Fruit fly (Drosophila melanogaster): ENCODE measurements around the gene CG14563.

CG14563 gene

DNA sequence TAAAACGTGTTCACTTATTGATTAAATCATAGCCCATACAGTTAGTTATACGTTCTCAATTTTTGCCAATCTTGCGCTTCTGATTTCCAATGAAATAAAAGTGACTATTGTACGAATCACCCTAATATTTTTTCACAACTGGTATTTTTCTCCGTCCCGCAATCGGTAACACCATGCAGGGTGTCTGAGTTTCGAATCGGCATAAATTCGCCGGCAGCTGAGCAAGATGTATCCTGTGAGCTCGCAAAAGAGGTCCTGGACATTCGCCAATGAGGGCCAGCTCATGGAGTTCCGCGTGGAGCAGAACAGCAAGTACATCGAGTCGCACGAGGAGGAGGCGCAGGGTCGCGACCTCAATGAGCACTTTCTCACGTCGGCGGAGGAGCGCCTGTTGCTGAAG is 20.4 kb downstream of the CG14563 start, which contains the start of gene CycH (continued):
- TF ChIP-seq gfzf (GFP tag; optimal IDR thresholded peaks at IDR 0.05): peak; percentile 79
- TF ChIP-seq CG11560 (tag; IDR thresholded peaks at IDR 0.05): no peak
- peak; percentile 7 for TF ChIP-seq gsb-n (tag; optimal IDR thresholded peaks at IDR 0.05)
- TF ChIP-seq CG9797 (GFP tag; optimal IDR thresholded peaks at IDR 0.05): peak; percentile 71
- TF ChIP-seq Hr78 (GFP tag; optimal IDR thresholded peaks at IDR 0.05): peak in 1 of 2 experiments; percentile 26
- TF ChIP-seq chn (GFP tag; optimal IDR thresholded peaks at IDR 0.05): peak; percentile 40
- no peak for TF ChIP-seq Gsc (GFP tag; IDR thresholded peaks at IDR 0.05)
- peak; percentile 48; the same call in 1 of the 2 replicates for TF ChIP-seq CG14014 (GFP tag; IDR thresholded peaks at IDR 0.05)
- TF ChIP-seq sisA (GFP tag; IDR thresholded peaks at IDR 0.05): peak; percentile 19; the same call in 1 of the 2 replicates
- 0 out of 2 replicates have a peak, but pooled peaks have one; percentile 11 for TF ChIP-seq ato (GFP tag; IDR thresholded peaks at IDR 0.05; ENCODE audit: partially characterized antibody)
- peak; percentile 57 for TF ChIP-seq CG4424 (GFP tag; optimal IDR thresholded peaks at IDR 0.05)
- TF ChIP-seq zfh1 (GFP tag; IDR thresholded peaks at IDR 0.05): 0 out of 3 replicates have a peak, but pooled peaks have one; percentile 44
- peak; percentile 85 for TF ChIP-seq MBD-R2 (GFP tag; IDR thresholded peaks at IDR 0.05)
- TF ChIP-seq phol (tag; optimal IDR thresholded peaks at IDR 0.05): peak; percentile 45
- TF ChIP-seq cad (GFP tag; optimal IDR thresholded peaks at IDR 0.05): no peak
- no peak for TF ChIP-seq usp (GFP tag; optimal IDR thresholded peaks at IDR 0.05)
- TF ChIP-seq ssp (GFP tag; IDR thresholded peaks at IDR 0.05): 0 out of 2 replicates have a peak, but pooled peaks have one; percentile 13
- TF ChIP-seq Meics (GFP tag; optimal IDR thresholded peaks at IDR 0.05): peak; percentile 32
- no peak for TF ChIP-seq tx (GFP tag; optimal IDR thresholded peaks at IDR 0.05)
- TF ChIP-seq MTF-1 (GFP tag; optimal IDR thresholded peaks at IDR 0.05; ENCODE audit: borderline replicate concordance): no peak
- peak; percentile 39 for TF ChIP-seq slp2 (GFP tag; optimal IDR thresholded peaks at IDR 0.05)
- TF ChIP-seq CG6791 (GFP tag; IDR thresholded peaks at IDR 0.05; ENCODE audit: partially characterized antibody): peak; percentile 32; the same call in 2 of the 3 replicates
- TF ChIP-seq CG42726 (GFP tag; IDR thresholded peaks at IDR 0.05; ENCODE audit: partially characterized antibody): 0 out of 2 replicates have a peak, but pooled peaks have one; percentile 36
- TF ChIP-seq CG16779 (GFP tag; IDR thresholded peaks at IDR 0.05): no peak; the same call in 1 of the 2 replicates
- peak; percentile 5 for TF ChIP-seq CG8290 (GFP tag; optimal IDR thresholded peaks at IDR 0.05)
- TF ChIP-seq CG8290 (tag; optimal IDR thresholded peaks at IDR 0.05): no peak
- TF ChIP-seq CG2712 (tag; optimal IDR thresholded peaks at IDR 0.05): peak; percentile 46
- no peak for TF ChIP-seq CG17612 (GFP tag; IDR thresholded peaks at IDR 0.05)
- peak; percentile 33; the same call in 1 of the 2 replicates for TF ChIP-seq Bgb (GFP tag; IDR thresholded peaks at IDR 0.05; ENCODE audit: partially characterized antibody)
- TF ChIP-seq CG15696 (tag; optimal IDR thresholded peaks at IDR 0.05): peak; percentile 12
- no peak for TF ChIP-seq H15 (GFP tag; IDR thresholded peaks at IDR 0.05)
- TF ChIP-seq stwl (tag; optimal IDR thresholded peaks at IDR 0.05): peak; percentile 63
- TF ChIP-seq CHES-1-like (GFP tag; optimal IDR thresholded peaks at IDR 0.05): peak; percentile 25
- TF ChIP-seq scrt (GFP tag; optimal IDR thresholded peaks at IDR 0.05): peak; percentile 84
- peak; percentile 59; the same call in 1 of the 2 replicates for TF ChIP-seq slbo (GFP tag; IDR thresholded peaks at IDR 0.05)
- peak; percentile 20 for TF ChIP-seq az2 (GFP tag; optimal IDR thresholded peaks at IDR 0.05)

DNA sequence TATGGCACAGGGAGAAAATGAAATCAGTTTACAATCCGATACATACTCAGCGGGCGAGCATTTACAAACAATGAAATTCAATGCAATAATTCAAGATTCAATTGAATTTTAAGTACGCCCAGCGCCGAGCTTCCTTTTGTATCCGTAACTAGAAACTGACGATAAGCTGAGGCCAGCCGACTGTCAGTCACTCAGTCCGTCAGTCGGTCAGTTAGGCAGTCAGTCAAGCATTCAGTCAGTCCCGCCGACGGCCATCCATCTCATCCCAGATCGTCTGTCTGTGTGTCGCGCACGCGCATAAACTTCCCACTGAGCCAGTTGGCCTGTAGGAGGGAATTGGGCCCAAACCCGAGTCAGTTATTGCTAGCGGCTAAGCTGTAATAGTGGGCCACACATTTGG is 22.7 kb downstream of the CG14563 start:
- TF ChIP-seq cg (GFP tag; optimal IDR thresholded peaks at IDR 0.05) (no peak), sens (GFP tag) (peak; percentile 12), CG8281 (tag; optimal IDR thresholded peaks at IDR 0.05) (peak; percentile 93), CG16779 (GFP tag; IDR thresholded peaks at IDR 0.05) (0 out of 2 replicates have a peak, but pooled peaks have one; percentile 11)

DNA sequence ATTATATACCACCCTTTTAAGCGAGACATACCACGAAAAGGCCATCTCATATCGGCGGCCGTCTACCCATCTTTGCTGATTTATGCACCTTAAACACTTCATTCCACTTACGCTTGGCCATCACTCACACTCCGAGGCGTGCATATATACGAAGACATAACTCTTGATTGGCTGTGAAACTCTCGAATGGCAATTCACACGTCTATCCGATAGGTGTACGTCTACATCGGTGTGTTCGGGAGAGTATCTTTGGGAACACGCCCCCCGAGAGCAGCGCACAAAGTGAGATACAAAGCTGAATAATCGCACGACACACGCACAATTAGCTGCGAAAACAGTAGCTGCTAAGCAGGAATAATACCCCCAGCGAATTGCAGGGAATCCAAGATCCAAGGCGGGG is 23.5 kb downstream of the CG14563 start:
- TF ChIP-seq Nf-YB (GFP tag; optimal IDR thresholded peaks at IDR 0.05) (peak; percentile 91), rib (GFP tag; IDR thresholded peaks at IDR 0.05) (no peak), Doc2 (GFP tag; IDR thresholded peaks at IDR 0.05) (no peak), Nf-YC (tag; optimal IDR thresholded peaks at IDR 0.05) (peak; percentile 85)

All from whole organism, embryonic.